Worm (Caenorhabditis elegans) whole organism, mixed stage, embryonic: ENCODE measurements around the gene imp-2.

Experiments used
- lsy-2 ChIP-seq: fragments of 150-350 bp; optimal IDR thresholded peaks from 2 replicates; lab custom pipeline; 2014; ENCODE audit warnings: missing biosample characterization, missing genetic modification characterization
- mab-5 ChIP-seq: fragments of 150-350 bp; optimal IDR thresholded peaks from 2 replicates; lab custom pipeline; 2014; ENCODE audit warnings: missing biosample characterization, missing genetic modification characterization
- pha-4 ChIP-seq: fragments of 150-350 bp; optimal IDR thresholded peaks from 2 replicates; lab custom pipeline; 2018; ENCODE audit warnings: missing biosample characterization, missing genetic modification reagents, missing genetic modification characterization

DNA sequence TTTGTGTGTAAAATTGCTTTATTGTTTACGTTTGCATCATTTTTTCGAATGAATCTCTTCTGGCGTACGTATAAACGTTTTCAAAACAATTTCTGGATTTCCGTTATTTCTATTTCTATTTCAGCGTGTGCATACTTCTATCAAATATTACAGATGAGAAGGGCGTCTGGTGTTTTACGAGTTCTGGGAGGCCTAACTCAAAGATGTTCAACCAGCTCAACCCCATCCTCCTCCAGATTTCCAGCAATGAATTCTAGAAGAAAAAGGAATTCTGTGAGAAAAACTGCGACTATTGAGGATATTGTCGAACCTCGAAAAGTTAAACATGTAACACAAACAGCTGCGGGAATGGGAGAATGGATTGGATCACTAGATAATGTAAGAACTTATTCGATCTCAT is 32.2 kb upstream of the imp-2 start, which contains the start of gene C08F8.2:
- TF ChIP-seq lsy-2 (tag; lab: Kevin White, UChicago) (no peak), pha-4 (tag; lab: Kevin White, UChicago) (no peak), mab-5 (no peak)
